Worm (Caenorhabditis elegans): ENCODE measurements around the gene xnd-1.

Gene xnd-1

ce11 chrIII:5601999-5602398 is 2.3 kb upstream of the xnd-1 start (continued):
- TF ChIP-seq lin-15B (tag; optimal IDR thresholded peaks at IDR 0.05) (no peak), madf-5 (GFP tag; IDR thresholded peaks at IDR 0.05) (peak; percentile 72 to 83; a peak in 3 of 4 replicates), egl-27 (tag; optimal IDR thresholded peaks at IDR 0.05) (no peak), spr-3 (GFP tag; optimal IDR thresholded peaks at IDR 0.05) (peak; percentile 54), mdt-29 (GFP tag; IDR thresholded peaks at IDR 0.05) (peak; percentile 75; the same call in 1 of the 2 replicates), Y5F2A.4 (GFP tag; optimal IDR thresholded peaks at IDR 0.05) (peak; percentile 89), ztf-7 (tag; optimal IDR thresholded peaks at IDR 0.05) (peak; percentile 79), nhr-6 (tag; optimal IDR thresholded peaks at IDR 0.05) (peak; percentile 58), hmg-1.1 (GFP tag; IDR thresholded peaks at IDR 0.05) (peak; percentile 81), ces-1 (GFP tag; optimal IDR thresholded peaks at IDR 0.05) (no peak), lin-1 (GFP tag; IDR thresholded peaks at IDR 0.05) (peak; percentile 90), Y75B8A.6 (GFP tag; IDR thresholded peaks at IDR 0.05) (0 out of 2 replicates have a peak, but pooled peaks have one; percentile 56), nhr-10 (tag; optimal IDR thresholded peaks at IDR 0.05) (no peak), spr-1 (tag; optimal IDR thresholded peaks at IDR 0.05) (peak; percentile 37), T26A8.4 (GFP tag; IDR thresholded peaks at IDR 0.05) (peak; percentile 90), dve-1 (tag; optimal IDR thresholded peaks at IDR 0.05; ENCODE audit: insufficient read depth) (peak; percentile 84), snpc-1.2 (GFP tag; IDR thresholded peaks at IDR 0.05) (peak; percentile 88), hif-1 (tag; optimal IDR thresholded peaks at IDR 0.05) (peak; percentile 23 to 51), nhr-42 (GFP tag; IDR thresholded peaks at IDR 0.05) (peak; percentile 88), skn-1 (tag; optimal IDR thresholded peaks at IDR 0.05) (no peak), lir-3 (tag; optimal IDR thresholded peaks at IDR 0.05) (peak; percentile 73), unc-130 (GFP tag; optimal IDR thresholded peaks at IDR 0.05) (peak; percentile 82), mep-1 (tag; optimal IDR thresholded peaks at IDR 0.05) (peak; percentile 86), R02D3.7 (tag; optimal IDR thresholded peaks at IDR 0.05) (peak; percentile 27), dpl-1 (GFP tag; optimal IDR thresholded peaks at IDR 0.05) (peak; percentile 54), ceh-82 (tag; optimal IDR thresholded peaks at IDR 0.05) (no peak), mxl-3 (GFP tag; optimal IDR thresholded peaks at IDR 0.05) (peak; percentile 79), set-16 (GFP tag; IDR thresholded peaks at IDR 0.05) (peak; percentile 35; the same call in 1 of the 2 replicates), rbr-2 (tag; optimal IDR thresholded peaks at IDR 0.05) (peak; percentile 76), nhr-11 (tag; optimal IDR thresholded peaks at IDR 0.05) (peak; percentile 37), duxl-1 (tag; optimal IDR thresholded peaks at IDR 0.05; ENCODE audit: poor library complexity) (peak; percentile 91), lin-38 (GFP tag; IDR thresholded peaks at IDR 0.05) (peak; percentile 87), ztf-11 (tag; optimal IDR thresholded peaks at IDR 0.05) (no peak), nhr-28 (tag; optimal IDR thresholded peaks at IDR 0.05) (peak; percentile 59), hlh-30 (tag; optimal IDR thresholded peaks at IDR 0.05; ENCODE audit: insufficient read depth) (peak; percentile 37), ZK337.2 (GFP tag; IDR thresholded peaks at IDR 0.05) (peak; percentile 87), ceh-44 (GFP tag; IDR thresholded peaks at IDR 0.05) (no peak), mdl-1 (tag; optimal IDR thresholded peaks at IDR 0.05) (peak in 1 of 2 experiments; percentile 3), lin-13 (GFP tag; optimal IDR thresholded peaks at IDR 0.05) (peak; percentile 86), nhr-111 (GFP tag; optimal IDR thresholded peaks at IDR 0.05) (peak; percentile 83), dmd-6 (GFP tag; IDR thresholded peaks at IDR 0.05) (peak; percentile 68), lin-39 (tag; optimal IDR thresholded peaks at IDR 0.05) (no peak), aly-2 (tag; optimal IDR thresholded peaks at IDR 0.05) (peak; percentile 34), F44E2.7 (GFP tag; IDR thresholded peaks at IDR 0.05) (peak; percentile 93), php-3 (GFP tag; IDR thresholded peaks at IDR 0.05) (peak; percentile 64; the same call in 1 of the 2 replicates), ceh-62 (tag; optimal IDR thresholded peaks at IDR 0.05) (no peak), zfp-3 (GFP tag; conservative IDR thresholded peaks at IDR 0.05) (0 out of 2 replicates have a peak, but pooled peaks have one; percentile 62), fkh-10 (GFP tag; optimal IDR thresholded peaks at IDR 0.05) (no peak), gei-8 (GFP tag; optimal IDR thresholded peaks at IDR 0.05) (peak; percentile 80), nhr-48 (tag; optimal IDR thresholded peaks at IDR 0.05) (peak; percentile 42), zip-2 (tag; optimal IDR thresholded peaks at IDR 0.05) (no peak)

Data from whole organism, L4 larva.